Worm (Caenorhabditis elegans): ENCODE data around the gene R09E10.6.

DNA sequence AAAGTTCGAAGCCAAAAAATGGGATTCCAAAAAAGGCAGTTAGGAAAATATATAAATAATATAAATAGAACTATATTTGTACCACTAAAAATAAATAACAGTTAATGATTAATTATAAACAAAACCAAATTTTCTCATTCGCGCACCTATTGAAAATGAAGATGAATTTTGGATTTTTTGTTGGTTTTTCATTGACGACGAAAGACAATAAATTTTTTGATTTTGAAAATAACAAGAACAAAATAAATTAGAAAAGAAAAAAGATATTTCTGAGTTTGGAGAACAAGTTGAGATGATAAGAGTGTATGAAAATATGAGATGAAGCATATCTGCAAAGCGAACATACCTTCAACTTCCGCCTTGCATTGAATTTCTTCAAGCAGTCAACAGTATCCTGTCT is 43.4 kb upstream of the R09E10.6 start:
- TF ChIP-seq snpc-4 (tag; optimal IDR thresholded peaks at IDR 0.05) (no peak), mep-1 (tag; optimal IDR thresholded peaks at IDR 0.05) (no peak), nhr-237 (tag; optimal IDR thresholded peaks at IDR 0.05) (no peak)

All from whole organism, mixed stage, embryonic.